Fruit fly (Drosophila melanogaster) whole organism, pupa: ENCODE measurements around the gene CG7289.

Experiments
- CG10348 ChIP-seq: fragments of 200-800 bp; sonication (Bioruptor generic); IDR thresholded peaks from 2 replicates; pipeline ENCODE4 v1.3.6; 2022; ENCODE audit warnings: missing biosample characterization, missing genetic modification characterization
- CG12605 ChIP-seq: fragments of 200-800 bp; sonication (Bioruptor generic); IDR thresholded peaks from 2 replicates; pipeline ENCODE4 v1.3.6; 2022; ENCODE audit warnings: missing biosample characterization, missing genetic modification characterization
- CG13204 ChIP-seq: fragments of 200-800 bp; sonication (Bioruptor generic); optimal IDR thresholded peaks from 2 replicates; lab custom pipeline; 2018; ENCODE audit warnings: missing biosample characterization, mild to moderate bottlenecking, missing genetic modification characterization, moderate library complexity
- CG14655 ChIP-seq: fragments of 200-800 bp; sonication (Bioruptor generic); optimal IDR thresholded peaks from 3 replicates; lab custom pipeline; 2017; ENCODE audit warnings: mild to moderate bottlenecking, missing biosample characterization, missing genetic modification reagents, missing genetic modification characterization
- CG15710 ChIP-seq: fragments of 200-800 bp; sonication (Bioruptor generic); optimal IDR thresholded peaks from 2 replicates; lab custom pipeline; 2018; ENCODE audit warnings: missing biosample characterization, mild to moderate bottlenecking, missing genetic modification characterization, moderate library complexity
- CG17806 ChIP-seq: fragments of 200-800 bp; sonication (Bioruptor generic); optimal IDR thresholded peaks from 2 replicates; lab custom pipeline; 2018; ENCODE audit warnings: missing biosample characterization, mild to moderate bottlenecking, missing genetic modification characterization, moderate library complexity
- CG32121 ChIP-seq: fragments of 200-800 bp; sonication (Bioruptor generic); IDR thresholded peaks from 2 replicates; pipeline ENCODE4 v1.3.6; 2022; ENCODE audit warnings: missing biosample characterization, missing genetic modification characterization
- CG34367 ChIP-seq: fragments of 200-800 bp; sonication (Bioruptor generic); optimal IDR thresholded peaks from 2 replicates; lab custom pipeline; 2018; ENCODE audit warnings: missing biosample characterization, mild to moderate bottlenecking, missing genetic modification characterization
- CG4496 ChIP-seq: fragments of 200-800 bp; sonication (Bioruptor generic); IDR thresholded peaks from 3 replicates; pipeline ENCODE4 v1.3.6; 2022; ENCODE audit warnings: missing biosample characterization, missing genetic modification characterization
- CG8159 ChIP-seq: fragments of 200-800 bp; sonication (Bioruptor generic); optimal IDR thresholded peaks from 3 replicates; lab custom pipeline; 2018; ENCODE audit warnings: missing biosample characterization, mild to moderate bottlenecking, missing genetic modification characterization, moderate library complexity
- CG8301 ChIP-seq: fragments of 200-800 bp; sonication (Bioruptor generic); optimal IDR thresholded peaks from 2 replicates; lab custom pipeline; 2018; ENCODE audit warnings: missing biosample characterization, mild to moderate bottlenecking, missing genetic modification characterization
- CG9948 ChIP-seq: fragments of 200-800 bp; sonication (Bioruptor generic); optimal IDR thresholded peaks from 2 replicates; lab custom pipeline; 2018; ENCODE audit warnings: missing biosample characterization, mild to moderate bottlenecking, missing genetic modification characterization, moderate library complexity
- D1 ChIP-seq: fragments of 200-800 bp; sonication (Bioruptor generic); optimal IDR thresholded peaks from 2 replicates; lab custom pipeline; 2018; ENCODE audit warnings: missing biosample characterization, mild to moderate bottlenecking, missing genetic modification characterization, moderate library complexity
- EcR ChIP-seq: fragments of 200-800 bp; sonication (Bioruptor generic); optimal IDR thresholded peaks from 3 replicates; lab custom pipeline; 2019; ENCODE audit warnings: missing biosample characterization, missing genetic modification characterization, mild to moderate bottlenecking, moderate library complexity, missing genetic modification reagents
- Ets98B ChIP-seq: fragments of 200-800 bp; sonication (Bioruptor generic); IDR thresholded peaks from 2 replicates; pipeline ENCODE4 v1.3.6; 2022; ENCODE audit warnings: missing biosample characterization, missing genetic modification characterization
- Pif1A ChIP-seq: fragments of 200-800 bp; sonication (Bioruptor generic); optimal IDR thresholded peaks from 3 replicates; lab custom pipeline; 2016; ENCODE audit warnings: missing biosample characterization, missing genetic modification characterization
- Pif1B ChIP-seq: fragments of 200-800 bp; sonication (Bioruptor generic); optimal IDR thresholded peaks from 3 replicates; lab custom pipeline; 2016; ENCODE audit warnings: missing biosample characterization, missing genetic modification characterization
- Snoo ChIP-seq: fragments of 200-800 bp; sonication (Bioruptor generic); optimal IDR thresholded peaks from 3 replicates; lab custom pipeline; 2017; ENCODE audit warnings: missing biosample characterization, mild to moderate bottlenecking, missing genetic modification characterization, inconsistent platforms
- fd96Ca ChIP-seq: fragments of 200-800 bp; sonication (Bioruptor generic); IDR thresholded peaks from 3 replicates; pipeline ENCODE4 v1.3.6; 2022; ENCODE audit warnings: missing biosample characterization, missing genetic modification characterization
- gl ChIP-seq: fragments of 200-800 bp; sonication (Bioruptor generic); optimal IDR thresholded peaks from 2 replicates; lab custom pipeline; 2018; ENCODE audit warnings: missing biosample characterization, mild to moderate bottlenecking, missing genetic modification characterization
- rn ChIP-seq: fragments of 200-800 bp; sonication (Bioruptor generic); IDR thresholded peaks from 2 replicates; pipeline ENCODE4 v1.3.6; 2022; ENCODE audit warnings: missing biosample characterization, missing genetic modification characterization

CG7289 gene

dm6 chr2L:1954541-1954940 lies 27.5 kb upstream of the CG7289 start:
- TF ChIP-seq fd96Ca (GFP tag; lab: Robert Waterston, UW), result no peak
- no peak for TF ChIP-seq CG14655 (GFP tag; lab: Kevin White, UChicago)
- no peak for TF ChIP-seq CG15710 (tag; lab: Kevin White, UChicago)
- TF ChIP-seq CG9948, result no peak
- TF ChIP-seq EcR (GFP tag; lab: Kevin White, UChicago), result no peak
- TF ChIP-seq CG8301, result no peak
- TF ChIP-seq CG10348 (GFP tag; lab: Robert Waterston, UW), result no peak
- no peak for TF ChIP-seq CG34367 (tag; lab: Kevin White, UChicago)
- TF ChIP-seq CG32121 (GFP tag; lab: Robert Waterston, UW), result no peak
- no peak for TF ChIP-seq CG12605 (GFP tag; lab: Robert Waterston, UW)

- TF ChIP-seq CG13204 (GFP tag; lab: Kevin White, UChicago) (no peak), CG12605 (GFP tag; lab: Robert Waterston, UW) (no peak), CG34367 (tag; lab: Kevin White, UChicago) (no peak), D1 (tag; lab: Kevin White, UChicago) (no peak), CG15710 (tag; lab: Kevin White, UChicago) (peak; percentile 9), Ets98B (GFP tag; lab: Robert Waterston, UW) (no peak), Pif1B (GFP tag; lab: Kevin White, UChicago) (no peak), CG8159 (peak; percentile 18)
These were observed 22.6 kb upstream of the CG7289 start for dm6 chr2L:1959420-1959819.

dm6 chr2L:1960056-1960455 lies 22.0 kb upstream of the CG7289 start:
- TF ChIP-seq rn (GFP tag; lab: Robert Waterston, UW) (no peak), CG14655 (GFP tag; lab: Kevin White, UChicago) (no peak), CG9948 (no peak), CG34367 (tag; lab: Kevin White, UChicago) (no peak), CG12605 (GFP tag; lab: Robert Waterston, UW) (no peak), fd96Ca (GFP tag; lab: Robert Waterston, UW) (no peak), CG32121 (GFP tag; lab: Robert Waterston, UW) (no peak), CG8159 (peak; percentile 11)
- TF ChIP-seq, all 21 proteins: peak for 1

- TF ChIP-seq fd96Ca (GFP tag; lab: Robert Waterston, UW) (no peak), CG12605 (GFP tag; lab: Robert Waterston, UW) (no peak), CG4496 (no peak), CG10348 (GFP tag; lab: Robert Waterston, UW) (no peak), gl (no peak), D1 (tag; lab: Kevin White, UChicago) (no peak)
These were observed 20.0 kb upstream of the CG7289 start for dm6 chr2L:1961932-1962496.

- TF ChIP-seq Snoo (tag; lab: Kevin White, UChicago), result no peak
- no peak for TF ChIP-seq CG34367 (tag; lab: Kevin White, UChicago)
- no peak for TF ChIP-seq CG12605 (GFP tag; lab: Robert Waterston, UW)
- no peak for TF ChIP-seq CG17806
- TF ChIP-seq Ets98B (GFP tag; lab: Robert Waterston, UW), result no peak
- no peak for TF ChIP-seq CG8159
- no peak for TF ChIP-seq fd96Ca (GFP tag; lab: Robert Waterston, UW)
- no peak for TF ChIP-seq EcR (GFP tag; lab: Kevin White, UChicago)
- no peak for TF ChIP-seq CG8301
- no peak for TF ChIP-seq CG32121 (GFP tag; lab: Robert Waterston, UW)
- TF ChIP-seq CG4496, result no peak
These were observed 14.7 kb upstream of the CG7289 start for dm6 chr2L:1967301-1967700.

- no peak for TF ChIP-seq D1 (tag; lab: Kevin White, UChicago)
- TF ChIP-seq CG32121 (GFP tag; lab: Robert Waterston, UW), result no peak
- no peak for TF ChIP-seq Snoo (tag; lab: Kevin White, UChicago)
- TF ChIP-seq CG9948, result no peak
- no peak for TF ChIP-seq CG8301
- TF ChIP-seq fd96Ca (GFP tag; lab: Robert Waterston, UW), result no peak
- no peak for TF ChIP-seq gl
- TF ChIP-seq CG4496, result no peak
- no peak for TF ChIP-seq CG15710 (tag; lab: Kevin White, UChicago)
- no peak for TF ChIP-seq Pif1A (GFP tag; lab: Kevin White, UChicago)
- TF ChIP-seq CG10348 (GFP tag; lab: Robert Waterston, UW), result no peak
These were observed 14.2 kb upstream of the CG7289 start for dm6 chr2L:1967861-1968260.

dm6 chr2L:1970312-1970929 lies 11.6 kb upstream of the CG7289 start, which contains the start of gene erm:
Gene erm (minus strand): TSS chr2L:1970362.
- TF ChIP-seq CG13204 (GFP tag; lab: Kevin White, UChicago) (peak; percentile 23), rn (GFP tag; lab: Robert Waterston, UW) (peak; percentile 19; the same call in 1 of the 2 replicates), CG14655 (GFP tag; lab: Kevin White, UChicago) (no peak)
